Worm (Caenorhabditis elegans) whole organism, L1 larva: ENCODE measurements around the gene F14B8.4.

Experiments
- C16A3.4 ChIP-seq: fragments of 150-350 bp; optimal IDR thresholded peaks from 2 replicates; lab custom pipeline; 2014; ENCODE audit warnings: missing biosample characterization, missing genetic modification characterization
- C34B4.2 ChIP-seq: sonication (generic microtip); optimal IDR thresholded peaks from 2 replicates; lab custom pipeline; 2017; ENCODE audit warnings: mild to moderate bottlenecking, missing genetic modification characterization, missing compliant biosample characterization
- ceh-82 ChIP-seq, 3 experiments: fragments of 150-350 bp in 1 of 3; sonication (generic microtip) in 2 of 3; optimal IDR thresholded peaks; 2 replicates each; lab custom pipeline; 2014 to 2017; ENCODE audit warnings: missing biosample characterization in 3 of 3, missing genetic modification characterization in 3 of 3
- dsc-1 ChIP-seq: sonication (generic microtip); optimal IDR thresholded peaks from 2 replicates; lab custom pipeline; 2016; ENCODE audit warnings: mild to moderate bottlenecking, missing genetic modification characterization, missing compliant biosample characterization
- efl-1 ChIP-seq, 4 experiments: fragments of 150-350 bp; optimal IDR thresholded peaks in 3 of 4; peaks in 1 of 4; 1 replicate in 1 of 4; 2 replicates in 3 of 4; lab custom pipeline; 2014; ENCODE audit warnings: missing biosample characterization in 2 of 4, missing genetic modification characterization in 2 of 4, missing genetic modification reagents in 2 of 4
- efl-3 ChIP-seq: fragments of 200-800 bp; sonication (Bioruptor generic); optimal IDR thresholded peaks from 2 replicates; lab custom pipeline; 2018; ENCODE audit warnings: mild to moderate bottlenecking, missing genetic modification characterization, missing compliant biosample characterization
- egl-27 ChIP-seq, 2 experiments: fragments of 150-350 bp in 1 of 2; sonication (generic microtip); optimal IDR thresholded peaks; 3 replicates each; lab custom pipeline; 2017 to 2018; ENCODE audit warnings: missing biosample characterization in 2 of 2, missing genetic modification characterization in 2 of 2, missing genetic modification reagents in 2 of 2
- elt-2 ChIP-seq: sonication (generic microtip); optimal IDR thresholded peaks from 2 replicates; lab custom pipeline; 2016; ENCODE audit warnings: missing genetic modification characterization, mild to moderate bottlenecking, inconsistent platforms, missing compliant biosample characterization, missing genetic modification reagents
- fkh-4 ChIP-seq: sonication (generic microtip); optimal IDR thresholded peaks from 2 replicates; lab custom pipeline; 2016; ENCODE audit warnings: missing compliant biosample characterization, missing genetic modification characterization, borderline replicate concordance
- fkh-8 ChIP-seq: sonication (generic microtip); optimal IDR thresholded peaks from 2 replicates; lab custom pipeline; 2016; ENCODE audit warnings: mild to moderate bottlenecking, missing genetic modification characterization, missing compliant biosample characterization
- fos-1 ChIP-seq: fragments of 150-350 bp; optimal IDR thresholded peaks from 2 replicates; lab custom pipeline; 2014; ENCODE audit warnings: missing biosample characterization, missing genetic modification characterization
- hpl-2 ChIP-seq: fragments of 150-350 bp; optimal IDR thresholded peaks from 2 replicates; lab custom pipeline; 2014; ENCODE audit warnings: missing biosample characterization, missing genetic modification reagents, missing genetic modification characterization
- jun-1 ChIP-seq: fragments of 150-350 bp; optimal IDR thresholded peaks from 2 replicates; lab custom pipeline; 2014; ENCODE audit warnings: missing biosample characterization, missing genetic modification reagents, missing genetic modification characterization
- lin-13 ChIP-seq: fragments of 150-350 bp; optimal IDR thresholded peaks from 2 replicates; lab custom pipeline; 2014; ENCODE audit warnings: missing biosample characterization, missing genetic modification reagents, missing genetic modification characterization
- lin-14 ChIP-seq: fragments of 200-800 bp; sonication (Bioruptor generic); optimal IDR thresholded peaks from 2 replicates; lab custom pipeline; 2018; ENCODE audit warnings: mild to moderate bottlenecking, missing genetic modification characterization, moderate library complexity, missing compliant biosample characterization
- lin-35 ChIP-seq, 2 experiments: fragments of 150-350 bp; optimal IDR thresholded peaks; 2 replicates each; lab custom pipeline; 2014; ENCODE audit warnings: missing biosample characterization in 2 of 2, missing genetic modification characterization in 2 of 2, missing genetic modification reagents in 2 of 2
- lin-39 ChIP-seq: fragments of 150-350 bp; optimal IDR thresholded peaks from 2 replicates; lab custom pipeline; 2014; ENCODE audit warnings: missing biosample characterization, missing genetic modification reagents, missing genetic modification characterization
- lir-3 ChIP-seq: sonication (generic microtip); optimal IDR thresholded peaks from 2 replicates; lab custom pipeline; 2016; ENCODE audit warnings: mild to moderate bottlenecking, missing genetic modification characterization, moderate library complexity, missing compliant biosample characterization; ENCODE audit not compliant: poor library complexity
- mab-9 ChIP-seq: fragments of 200-800 bp; sonication (Bioruptor generic); IDR thresholded peaks from 2 replicates; pipeline ENCODE4 v1.3.6; 2022; ENCODE audit warnings: missing genetic modification reagents, missing genetic modification characterization, missing compliant biosample characterization
- mdl-1 ChIP-seq, 2 experiments: fragments of 150-350 bp; optimal IDR thresholded peaks; 2 replicates each; lab custom pipeline; 2014 to 2017; ENCODE audit warnings: missing biosample characterization in 2 of 2, missing genetic modification characterization in 2 of 2, inconsistent platforms in 1 of 2
- mep-1 ChIP-seq: fragments of 150-350 bp; optimal IDR thresholded peaks from 2 replicates; lab custom pipeline; 2014; ENCODE audit warnings: missing biosample characterization, missing genetic modification characterization
- nhr-12 ChIP-seq: sonication (generic microtip); optimal IDR thresholded peaks from 2 replicates; lab custom pipeline; 2017; ENCODE audit warnings: missing biosample characterization, missing genetic modification characterization
- nhr-20 ChIP-seq: sonication (generic microtip); optimal IDR thresholded peaks from 2 replicates; lab custom pipeline; 2016; ENCODE audit warnings: mild to moderate bottlenecking, missing genetic modification characterization, missing compliant biosample characterization
- nhr-47 ChIP-seq: sonication (generic microtip); optimal IDR thresholded peaks from 2 replicates; lab custom pipeline; 2016; ENCODE audit warnings: mild to moderate bottlenecking, missing genetic modification characterization, moderate library complexity, missing compliant biosample characterization
- nhr-71 ChIP-seq: sonication (generic microtip); optimal IDR thresholded peaks from 2 replicates; lab custom pipeline; 2016; ENCODE audit warnings: mild to moderate bottlenecking, missing genetic modification characterization, moderate library complexity, missing compliant biosample characterization
- nhr-77 ChIP-seq: fragments of 150-350 bp; optimal IDR thresholded peaks from 2 replicates; lab custom pipeline; 2014; ENCODE audit warnings: missing biosample characterization, missing genetic modification characterization
- nhr-84 ChIP-seq: sonication (generic microtip); optimal IDR thresholded peaks from 2 replicates; lab custom pipeline; 2017; ENCODE audit warnings: missing biosample characterization, missing genetic modification characterization
- nhr-85 ChIP-seq: sonication (generic microtip); peaks from one replicate; lab custom pipeline; 2016; ENCODE audit warnings: missing genetic modification characterization, inconsistent platforms, missing compliant biosample characterization
- nhr-90 ChIP-seq: sonication (generic microtip); optimal IDR thresholded peaks from 2 replicates; lab custom pipeline; 2016; ENCODE audit warnings: mild to moderate bottlenecking, missing genetic modification characterization, missing compliant biosample characterization; ENCODE audit not compliant: poor library complexity
- pag-3 ChIP-seq: sonication (generic microtip); optimal IDR thresholded peaks from 2 replicates; lab custom pipeline; 2017; ENCODE audit warnings: missing genetic modification characterization, mild to moderate bottlenecking, missing compliant biosample characterization, antibody characterized with exemption, borderline replicate concordance; ENCODE audit not compliant: insufficient read depth
- pax-3 ChIP-seq: fragments of 200-800 bp; sonication (Bioruptor generic); optimal IDR thresholded peaks from 2 replicates; lab custom pipeline; 2018; ENCODE audit warnings: mild to moderate bottlenecking, missing genetic modification characterization, moderate library complexity, missing compliant biosample characterization
- rnt-1 ChIP-seq: sonication (generic microtip); optimal IDR thresholded peaks from 2 replicates; lab custom pipeline; 2016; ENCODE audit warnings: mild to moderate bottlenecking, missing genetic modification characterization, moderate library complexity, missing compliant biosample characterization
- snu-23 ChIP-seq: sonication (generic microtip); optimal IDR thresholded peaks from 2 replicates; lab custom pipeline; 2016; ENCODE audit warnings: missing genetic modification characterization, missing compliant biosample characterization
- sptf-1 ChIP-seq: fragments of 150-350 bp; optimal IDR thresholded peaks from 2 replicates; lab custom pipeline; 2014; ENCODE audit warnings: missing biosample characterization, missing genetic modification characterization
- tlp-1 ChIP-seq: fragments of 150-350 bp; optimal IDR thresholded peaks from 2 replicates; lab custom pipeline; 2014; ENCODE audit warnings: missing biosample characterization, missing genetic modification characterization
- unc-62 ChIP-seq: fragments of 150-350 bp; optimal IDR thresholded peaks from 2 replicates; lab custom pipeline; 2014; ENCODE audit warnings: missing biosample characterization, missing genetic modification reagents, missing genetic modification characterization
- unc-98 ChIP-seq: fragments of 200-800 bp; sonication (Bioruptor generic); IDR thresholded peaks from 2 replicates; pipeline ENCODE4 v1.3.6; 2022; ENCODE audit warnings: missing genetic modification characterization, missing compliant biosample characterization
- vab-15 ChIP-seq: sonication (generic microtip); optimal IDR thresholded peaks from 2 replicates; lab custom pipeline; 2017; ENCODE audit warnings: missing genotype, mild to moderate bottlenecking, missing genetic modification characterization, missing compliant biosample characterization
- zip-4 ChIP-seq: fragments of 200-800 bp; sonication (Bioruptor generic); optimal IDR thresholded peaks from 2 replicates; lab custom pipeline; 2018; ENCODE audit warnings: mild to moderate bottlenecking, missing genetic modification characterization, moderate library complexity, missing compliant biosample characterization

Gene F14B8.4

ce11 chrX:6915279-6915678, 15.5 kb upstream of the F14B8.4 start:
- TF ChIP-seq lir-3 (tag; lab: Kevin White, UChicago): no peak
- TF ChIP-seq zip-4 (GFP tag; lab: Kevin White, UChicago): no peak
- peak; percentile 33 for TF ChIP-seq dsc-1 (tag; lab: Kevin White, UChicago)
- TF ChIP-seq vab-15 (tag; lab: Kevin White, UChicago): no peak
- TF ChIP-seq efl-1 (optimal IDR thresholded peaks at IDR 0.05; lab: Kevin White, UChicago): no peak
- TF ChIP-seq efl-1 (GFP tag; optimal IDR thresholded peaks at IDR 0.05 in 1 of 2; lab: Kevin White, UChicago): peak in 1 of 2 experiments; percentile 22

- no peak for TF ChIP-seq egl-27 (tag; optimal IDR thresholded peaks at IDR 0.05; lab: Kevin White, UChicago)
- TF ChIP-seq C34B4.2 (tag; lab: Kevin White, UChicago): no peak
- no peak for TF ChIP-seq ceh-82 (tag; optimal IDR thresholded peaks at IDR 0.05; lab: Kevin White, UChicago)
- no peak for TF ChIP-seq fkh-4 (tag; lab: Kevin White, UChicago)
- no peak for TF ChIP-seq elt-2
- TF ChIP-seq nhr-12 (tag; lab: Kevin White, UChicago): no peak
- no peak for TF ChIP-seq jun-1
- no peak for TF ChIP-seq mep-1 (tag; lab: Kevin White, UChicago)
- no peak for TF ChIP-seq pag-3 (tag; lab: Kevin White, UChicago)
- no peak for TF ChIP-seq dsc-1 (tag; lab: Kevin White, UChicago)
- TF ChIP-seq snu-23 (GFP tag; lab: Kevin White, UChicago): no peak
- no peak for TF ChIP-seq mdl-1 (tag; optimal IDR thresholded peaks at IDR 0.05; lab: Kevin White, UChicago)
- TF ChIP-seq zip-4 (GFP tag; lab: Kevin White, UChicago): no peak
- no peak for TF ChIP-seq tlp-1
- no peak for TF ChIP-seq unc-62
These were observed 14.2 kb upstream of the F14B8.4 start, which contains the start of gene nhx-4 for ce11 chrX:6913989-6914388. Gene nhx-4, plus strand, starts transcription at chrX:6914289.

DNA sequence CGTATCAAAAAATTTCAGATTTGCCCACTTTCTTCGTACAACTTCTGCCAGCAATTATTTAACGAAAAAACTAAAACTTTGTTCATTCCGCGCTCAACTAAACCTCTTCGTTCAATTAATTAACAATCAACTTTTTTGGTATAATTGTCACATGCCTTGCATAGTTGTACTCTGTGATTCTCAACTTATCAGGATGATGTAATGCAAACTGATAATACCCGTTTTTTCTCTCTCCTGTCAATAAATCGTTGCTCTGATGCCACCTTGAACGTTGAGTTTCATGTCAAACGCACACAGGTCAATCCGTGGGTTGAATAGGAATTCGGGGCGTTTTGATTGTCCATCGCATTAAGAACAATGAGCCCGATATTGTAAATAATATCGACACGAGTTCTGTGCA, 5.8 kb upstream of the F14B8.4 start:
- TF ChIP-seq mdl-1 (tag; optimal IDR thresholded peaks at IDR 0.05; lab: Kevin White, UChicago) (no peak), lin-35 (GFP tag; optimal IDR thresholded peaks at IDR 0.05; lab: Kevin White, UChicago) (peak in 1 of 2 experiments; percentile 32), nhr-90 (tag; lab: Kevin White, UChicago) (peak; percentile 14), elt-2 (peak; percentile 77), fkh-4 (tag; lab: Kevin White, UChicago) (no peak), unc-98 (GFP tag; lab: Robert Waterston, UW) (no peak)

DNA sequence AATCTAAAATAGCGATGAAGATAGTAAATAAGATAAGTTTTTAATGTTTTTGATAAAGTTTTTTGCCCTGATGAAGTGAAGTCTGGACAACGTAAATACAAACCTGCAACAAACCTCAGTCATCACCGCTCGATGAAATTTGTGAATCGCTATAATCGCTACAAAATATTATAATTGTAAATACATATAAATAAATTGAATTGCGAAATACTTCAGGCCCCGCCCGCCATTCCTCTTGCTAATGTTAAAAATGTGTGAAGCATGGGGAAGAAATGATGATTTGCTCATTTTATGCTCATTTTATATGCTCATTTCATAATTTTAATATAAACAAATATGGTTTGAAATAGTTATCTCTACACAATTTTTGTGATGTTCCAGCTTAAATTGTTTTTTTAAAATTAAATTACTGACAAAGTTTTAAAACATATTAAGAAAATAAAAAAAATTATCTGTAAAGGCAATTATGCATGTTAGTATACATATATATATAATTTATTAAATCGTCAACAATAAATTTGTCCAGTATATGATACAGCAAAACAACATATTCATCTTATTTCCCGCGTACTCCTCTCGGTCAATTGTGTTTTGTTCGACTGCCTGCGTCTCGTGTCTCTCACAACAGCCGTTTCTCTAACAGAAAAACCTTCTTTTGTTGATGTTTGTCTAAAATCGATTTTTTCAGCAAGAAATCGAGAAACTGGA, 4.5 kb upstream of the F14B8.4 start, which contains the start of gene sid-5:
Gene sid-5 (plus strand): TSS at position 658 of the 708 bp plus-strand sequence.
- TF ChIP-seq efl-3: no peak
- TF ChIP-seq efl-1 (optimal IDR thresholded peaks at IDR 0.05; lab: Kevin White, UChicago): no peak
- peak in 1 of 2 experiments; percentile 44 for TF ChIP-seq efl-1 (GFP tag; optimal IDR thresholded peaks at IDR 0.05 in 1 of 2; lab: Kevin White, UChicago)
- TF ChIP-seq fkh-4 (tag; lab: Kevin White, UChicago): no peak
- TF ChIP-seq lin-14 (GFP tag; lab: Kevin White, UChicago): peak; percentile 24

DNA sequence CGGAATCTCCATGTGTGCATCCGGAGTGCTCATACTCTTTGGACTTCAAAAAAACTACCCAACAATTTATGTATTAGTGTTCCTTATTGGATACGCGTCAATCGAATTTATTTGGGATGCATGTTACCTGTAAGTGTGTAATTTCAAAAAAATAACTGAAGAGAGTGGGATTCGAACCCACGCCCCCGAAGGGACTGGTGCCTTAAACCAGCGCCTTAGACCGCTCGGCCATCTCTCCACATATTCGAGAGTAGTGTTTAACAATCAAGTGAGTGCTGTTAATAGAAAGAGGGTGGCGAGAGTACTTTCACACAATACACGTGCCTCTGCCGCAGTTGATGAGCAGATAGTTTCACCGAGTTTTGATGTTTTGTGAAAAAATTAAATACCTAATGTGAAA, 3.2 kb upstream of the F14B8.4 start:
- TF ChIP-seq fkh-8: peak; percentile 30
- TF ChIP-seq nhr-77: peak; percentile 30
- TF ChIP-seq nhr-20: peak; percentile 62
- TF ChIP-seq nhr-85 (tag; lab: Kevin White, UChicago): peak; percentile 72
- TF ChIP-seq nhr-71 (tag; lab: Kevin White, UChicago): peak; percentile 77
- no peak for TF ChIP-seq pax-3 (tag; lab: Kevin White, UChicago)
- peak; percentile 46; the same call in 1 of the 2 replicates for TF ChIP-seq mab-9 (GFP tag; lab: Robert Waterston, UW)
- peak; percentile 71 for TF ChIP-seq nhr-47 (tag; lab: Kevin White, UChicago)
- peak; percentile 31 for TF ChIP-seq fos-1 (tag; lab: Kevin White, UChicago)
- peak; percentile 65 for TF ChIP-seq lin-14 (GFP tag; lab: Kevin White, UChicago)
- peak; percentile 61 for TF ChIP-seq nhr-90 (tag; lab: Kevin White, UChicago)
- peak; percentile 31 for TF ChIP-seq mep-1 (tag; lab: Kevin White, UChicago)
- no peak for TF ChIP-seq nhr-84 (tag; lab: Kevin White, UChicago)
- TF ChIP-seq hpl-2 (GFP tag; lab: Kevin White, UChicago): peak; percentile 48
- peak in 1 of 2 experiments; percentile 73 for TF ChIP-seq lin-35 (GFP tag; optimal IDR thresholded peaks at IDR 0.05; lab: Kevin White, UChicago)
- no peak for TF ChIP-seq sptf-1
- TF ChIP-seq lir-3 (tag; lab: Kevin White, UChicago): peak; percentile 36
- peak; percentile 73 for TF ChIP-seq snu-23 (GFP tag; lab: Kevin White, UChicago)
- peak; percentile 75 for TF ChIP-seq rnt-1 (tag; lab: Kevin White, UChicago)
- peak; percentile 68 for TF ChIP-seq C16A3.4 (tag; lab: Kevin White, UChicago)
- peak; percentile 53 for TF ChIP-seq lin-13
- TF ChIP-seq lin-39: no peak
